Worm (Caenorhabditis elegans): ENCODE measurements around the gene math-15.

math-15 gene

ce11 chrII:1842894-1843293, 23.3 kb upstream of the math-15 start, which contains the start of the genes C52E2.5 and C52E2.4:
Gene C52E2.5, minus strand, starts transcription at chrII:1842936.
Gene C52E2.4, plus strand, starts transcription at chrII:1843145.
- TF ChIP-seq dmd-9 (GFP tag; IDR thresholded peaks at IDR 0.05) (no peak), nhr-237 (tag; optimal IDR thresholded peaks at IDR 0.05) (no peak), dmd-6 (GFP tag; IDR thresholded peaks at IDR 0.05) (peak; percentile 64), duxl-1 (tag; optimal IDR thresholded peaks at IDR 0.05; ENCODE audit: poor library complexity) (peak; percentile 49), rbr-2 (tag; optimal IDR thresholded peaks at IDR 0.05) (no peak), ztf-11 (tag; optimal IDR thresholded peaks at IDR 0.05) (no peak), dve-1 (tag; optimal IDR thresholded peaks at IDR 0.05; ENCODE audit: insufficient read depth) (peak; percentile 58), madf-9 (GFP tag; conservative IDR thresholded peaks at IDR 0.05) (no peak), snpc-4 (tag; optimal IDR thresholded peaks at IDR 0.05) (no peak), ztf-7 (tag; optimal IDR thresholded peaks at IDR 0.05) (no peak), zfp-3 (GFP tag; conservative IDR thresholded peaks at IDR 0.05) (no peak), daf-19 (GFP tag; conservative IDR thresholded peaks at IDR 0.05) (no peak), ces-1 (GFP tag; optimal IDR thresholded peaks at IDR 0.05) (no peak), unc-39 (tag; optimal IDR thresholded peaks at IDR 0.05) (no peak), T26A8.4 (GFP tag; IDR thresholded peaks at IDR 0.05) (no peak), fos-1 (tag; optimal IDR thresholded peaks at IDR 0.05) (no peak), aly-2 (tag; optimal IDR thresholded peaks at IDR 0.05) (no peak), ZK546.5 (tag; optimal IDR thresholded peaks at IDR 0.05) (no peak), ceh-82 (tag; optimal IDR thresholded peaks at IDR 0.05) (no peak), arid-1 (GFP tag; conservative IDR thresholded peaks at IDR 0.05) (no peak), nhr-77 (tag; optimal IDR thresholded peaks at IDR 0.05) (no peak), nhr-41 (GFP tag; IDR thresholded peaks at IDR 0.05) (no peak), lin-29 (GFP tag; IDR thresholded peaks at IDR 0.05) (no peak), pqm-1 (tag; optimal IDR thresholded peaks at IDR 0.05) (peak; percentile 87), lin-39 (tag; optimal IDR thresholded peaks at IDR 0.05) (no peak), ceh-28 (tag; optimal IDR thresholded peaks at IDR 0.05) (no peak), nhr-28 (tag; optimal IDR thresholded peaks at IDR 0.05) (peak; percentile 82), Y5F2A.4 (GFP tag; optimal IDR thresholded peaks at IDR 0.05) (no peak), php-3 (GFP tag; IDR thresholded peaks at IDR 0.05) (0 out of 2 replicates have a peak, but pooled peaks have one; percentile 29), D1046.2 (GFP tag; IDR thresholded peaks at IDR 0.05) (no peak), snpc-1.2 (GFP tag; IDR thresholded peaks at IDR 0.05) (no peak), daf-16 (GFP tag; optimal IDR thresholded peaks at IDR 0.05) (no peak), daf-16 (tag; optimal IDR thresholded peaks at IDR 0.05) (peak; percentile 96), Y48G9A.11 (GFP tag; IDR thresholded peaks at IDR 0.05) (no peak), spr-3 (GFP tag; optimal IDR thresholded peaks at IDR 0.05) (no peak), lin-15B (tag; optimal IDR thresholded peaks at IDR 0.05) (no peak), lin-1 (GFP tag; IDR thresholded peaks at IDR 0.05) (no peak), nhr-11 (tag; optimal IDR thresholded peaks at IDR 0.05) (no peak), ZK337.2 (GFP tag; IDR thresholded peaks at IDR 0.05) (no peak), fkh-10 (GFP tag; optimal IDR thresholded peaks at IDR 0.05) (no peak), lir-3 (tag; optimal IDR thresholded peaks at IDR 0.05) (no peak), jun-1 (tag; optimal IDR thresholded peaks at IDR 0.05) (no peak), ceh-20 (GFP tag; IDR thresholded peaks at IDR 0.05) (no peak), gei-8 (GFP tag; optimal IDR thresholded peaks at IDR 0.05) (no peak), mes-2 (tag; optimal IDR thresholded peaks at IDR 0.05; ENCODE audit: poor library complexity, severe bottlenecking) (no peak), daf-12 (tag; optimal IDR thresholded peaks at IDR 0.05) (no peak), nhr-111 (GFP tag; optimal IDR thresholded peaks at IDR 0.05) (no peak), ctbp-1 (GFP tag; IDR thresholded peaks at IDR 0.05) (no peak), zip-11 (GFP tag; IDR thresholded peaks at IDR 0.05) (no peak), cey-2 (tag; optimal IDR thresholded peaks at IDR 0.05; ENCODE audit: borderline replicate concordance, insufficient read depth) (no peak), hlh-30 (tag; optimal IDR thresholded peaks at IDR 0.05; ENCODE audit: insufficient read depth) (peak; percentile 33), lsy-2 (tag; optimal IDR thresholded peaks at IDR 0.05) (no peak)
